Fruit fly (Drosophila melanogaster) whole organism, larva: Measurements from ENCODE around the gene Mst84Dc.

Source experiments
- noc ChIP-seq: fragments of 200-800 bp; sonication (Bioruptor generic); optimal IDR thresholded peaks from 3 replicates; lab custom pipeline; 2019; ENCODE audit warnings: missing biosample characterization, mild to moderate bottlenecking, missing genetic modification characterization, moderate library complexity

Gene Mst84Dc

dm6 chr3R:7364573-7364972 is at the start of gene Mst84Dc:
TSS of gene Mst84Dc (minus strand) at chr3R:7364673.
- TF ChIP-seq noc (tag; lab: Kevin White, UChicago): no peak

- TF ChIP-seq noc (tag; lab: Kevin White, UChicago): no peak
These were observed 42.1 kb upstream of the Mst84Dc start, which contains the start of gene Ir84a for dm6 chr3R:7406569-7406968. TSS of gene Ir84a (plus strand) at chr3R:7406869.

dm6 chr3R:7394047-7394446 is 29.6 kb upstream of the Mst84Dc start:
- no peak for TF ChIP-seq noc (tag; lab: Kevin White, UChicago)

dm6 chr3R:7391113-7391512 is 26.6 kb upstream of the Mst84Dc start, which contains the start of gene CG42650:
TSS of gene CG42650 (plus strand) at chr3R:7391413.
- no peak for TF ChIP-seq noc (tag; lab: Kevin White, UChicago)

dm6 chr3R:7369205-7369604 is 4.7 kb upstream of the Mst84Dc start, which contains the start of gene MstProx:
TSS of gene MstProx (minus strand) at chr3R:7369305.
- TF ChIP-seq noc (tag; lab: Kevin White, UChicago): no peak

- no peak for TF ChIP-seq noc (tag; lab: Kevin White, UChicago)
These were observed 1.1 kb upstream of the Mst84Dc start, which contains the start of the genes Mst84Db and Mst84Da for dm6 chr3R:7365527-7365926. TSS of gene Mst84Db (minus strand) at chr3R:7365627. TSS of gene Mst84Da (plus strand) at chr3R:7365850.

dm6 chr3R:7363673-7364072 is 800 bp downstream of the Mst84Dc start, which contains the start of gene Mst84Dd:
TSS of gene Mst84Dd (minus strand) at chr3R:7363773.
- TF ChIP-seq noc (tag; lab: Kevin White, UChicago): no peak

dm6 chr3R:7362023-7362422 is 2.5 kb downstream of the Mst84Dc start, which contains the start of gene CG17944:
TSS of gene CG17944 (minus strand) at chr3R:7362123.
- no peak for TF ChIP-seq noc (tag; lab: Kevin White, UChicago)

- no peak for TF ChIP-seq noc (tag; lab: Kevin White, UChicago)
These were observed 15.0 kb downstream of the Mst84Dc start, which contains the start of gene CG43290 for dm6 chr3R:7349452-7349851. TSS of gene CG43290 (minus strand) at chr3R:7349552.

- TF ChIP-seq noc (tag; lab: Kevin White, UChicago): no peak
These were observed 18.0 kb downstream of the Mst84Dc start, which contains the start of gene nxf4 for dm6 chr3R:7346445-7346844. TSS of gene nxf4 (plus strand) at chr3R:7346730.

dm6 chr3R:7344769-7345168 is 19.7 kb downstream of the Mst84Dc start, which contains the start of gene CG31496:
TSS of gene CG31496 (plus strand) at chr3R:7345069.
- no peak for TF ChIP-seq noc (tag; lab: Kevin White, UChicago)

- TF ChIP-seq noc (tag; lab: Kevin White, UChicago): no peak
These were observed 28.0 kb downstream of the Mst84Dc start for dm6 chr3R:7336454-7336853.

dm6 chr3R:7334613-7335012 is 29.9 kb downstream of the Mst84Dc start:
- no peak for TF ChIP-seq noc (tag; lab: Kevin White, UChicago)

dm6 chr3R:7330695-7331094 is 33.8 kb downstream of the Mst84Dc start:
- TF ChIP-seq noc (tag; lab: Kevin White, UChicago): no peak

dm6 chr3R:7326200-7326599 is 38.3 kb downstream of the Mst84Dc start:
- no peak for TF ChIP-seq noc (tag; lab: Kevin White, UChicago)

dm6 chr3R:7322549-7322948 is 41.9 kb downstream of the Mst84Dc start:
- no peak for TF ChIP-seq noc (tag; lab: Kevin White, UChicago)

- TF ChIP-seq noc (tag; lab: Kevin White, UChicago): no peak
These were observed 47.4 kb downstream of the Mst84Dc start, which contains the start of gene CG10029 for dm6 chr3R:7317107-7317506. TSS of gene CG10029 (minus strand) at chr3R:7317207.
